Worm (Caenorhabditis elegans) whole organism, mixed stage, embryonic: ENCODE measurements around the gene yju-2.
A peak's percentile ranks its signal among the peaks of the same experiment; 100 is the strongest.

Experiments
- M03D4.4 ChIP-seq: sonication (generic microtip); optimal IDR thresholded peaks from 2 replicates; lab custom pipeline; 2017; ENCODE audit warnings: mild to moderate bottlenecking, missing genetic modification characterization, missing compliant biosample characterization
- bed-3 ChIP-seq: fragments of 200-800 bp; sonication (Bioruptor generic); optimal IDR thresholded peaks from 3 replicates; lab custom pipeline; 2018; ENCODE audit warnings: mild to moderate bottlenecking, missing genetic modification characterization, moderate library complexity, missing compliant biosample characterization
- blmp-1 ChIP-seq: fragments of 150-350 bp; optimal IDR thresholded peaks from 2 replicates; lab custom pipeline; 2014; ENCODE audit warnings: missing biosample characterization, missing genetic modification characterization
- ceh-39 ChIP-seq: fragments of 150-350 bp; optimal IDR thresholded peaks from 2 replicates; lab custom pipeline; 2014; ENCODE audit warnings: missing biosample characterization, missing genetic modification characterization
- ceh-43 ChIP-seq: fragments of 200-800 bp; sonication (Bioruptor generic); optimal IDR thresholded peaks from 2 replicates; lab custom pipeline; 2018; ENCODE audit warnings: mild to moderate bottlenecking, missing genetic modification characterization, moderate library complexity, missing compliant biosample characterization
- ceh-83 ChIP-seq: fragments of 200-800 bp; sonication (Bioruptor generic); optimal IDR thresholded peaks from 2 replicates; lab custom pipeline; 2018; ENCODE audit warnings: mild to moderate bottlenecking, missing genetic modification characterization, missing compliant biosample characterization
- ces-1 ChIP-seq: fragments of 150-350 bp; optimal IDR thresholded peaks from 2 replicates; lab custom pipeline; 2014; ENCODE audit warnings: missing biosample characterization, missing genetic modification reagents, missing genetic modification characterization
- cnd-1 ChIP-seq: fragments of 200-800 bp; sonication (Bioruptor generic); optimal IDR thresholded peaks from 2 replicates; lab custom pipeline; 2018; ENCODE audit warnings: mild to moderate bottlenecking, missing genetic modification characterization, missing compliant biosample characterization
- drap-1 ChIP-seq: fragments of 200-800 bp; sonication (Bioruptor generic); optimal IDR thresholded peaks from 3 replicates; lab custom pipeline; 2018; ENCODE audit warnings: mild to moderate bottlenecking, missing genetic modification characterization, missing compliant biosample characterization
- elt-1 ChIP-seq: sonication (generic microtip); optimal IDR thresholded peaks from 2 replicates; lab custom pipeline; 2017; ENCODE audit warnings: missing genetic modification characterization, mild to moderate bottlenecking, missing compliant biosample characterization, antibody characterized with exemption, moderate library complexity, borderline replicate concordance; ENCODE audit not compliant: insufficient read depth
- elt-3 ChIP-seq: fragments of 150-350 bp; optimal IDR thresholded peaks from 2 replicates; lab custom pipeline; 2014; ENCODE audit warnings: missing biosample characterization, missing genetic modification characterization
- flh-1 ChIP-seq: fragments of 200-800 bp; sonication (Bioruptor generic); optimal IDR thresholded peaks from 2 replicates; lab custom pipeline; 2018; ENCODE audit warnings: mild to moderate bottlenecking, missing genetic modification characterization, moderate library complexity, missing compliant biosample characterization
- ham-2 ChIP-seq: fragments of 200-800 bp; sonication (Bioruptor generic); optimal IDR thresholded peaks from 2 replicates; lab custom pipeline; 2018; ENCODE audit warnings: mild to moderate bottlenecking, missing genetic modification characterization, missing compliant biosample characterization
- hlh-1 ChIP-seq: fragments of 150-350 bp; optimal IDR thresholded peaks from 2 replicates; lab custom pipeline; 2014; ENCODE audit warnings: missing biosample characterization, missing genetic modification reagents, missing genetic modification characterization
- lin-13 ChIP-seq: fragments of 150-350 bp; optimal IDR thresholded peaks from 2 replicates; lab custom pipeline; 2014; ENCODE audit warnings: missing biosample characterization, missing genetic modification characterization
- lin-32 ChIP-seq: fragments of 200-800 bp; sonication (Bioruptor generic); optimal IDR thresholded peaks from 2 replicates; lab custom pipeline; 2018; ENCODE audit warnings: mild to moderate bottlenecking, missing genetic modification characterization, missing compliant biosample characterization
- lsy-2 ChIP-seq: fragments of 150-350 bp; optimal IDR thresholded peaks from 2 replicates; lab custom pipeline; 2014; ENCODE audit warnings: missing biosample characterization, missing genetic modification characterization
- mab-5 ChIP-seq: fragments of 150-350 bp; optimal IDR thresholded peaks from 2 replicates; lab custom pipeline; 2014; ENCODE audit warnings: missing biosample characterization, missing genetic modification characterization
- mep-1 ChIP-seq: fragments of 150-350 bp; optimal IDR thresholded peaks from 2 replicates; lab custom pipeline; 2017; ENCODE audit warnings: missing biosample characterization, missing genetic modification reagents, missing genetic modification characterization, inconsistent platforms
- mls-2 ChIP-seq: sonication (generic microtip); optimal IDR thresholded peaks from 2 replicates; lab custom pipeline; 2016; ENCODE audit warnings: mild to moderate bottlenecking, missing genetic modification characterization, moderate library complexity, missing compliant biosample characterization
- nhr-12 ChIP-seq: fragments of 150-350 bp; optimal IDR thresholded peaks from 2 replicates; lab custom pipeline; 2014; ENCODE audit warnings: missing biosample characterization, missing genetic modification characterization
- nhr-2 ChIP-seq: fragments of 150-350 bp; optimal IDR thresholded peaks from 2 replicates; lab custom pipeline; 2014; ENCODE audit warnings: missing biosample characterization, missing genetic modification characterization
- nhr-237 ChIP-seq: fragments of 150-350 bp; optimal IDR thresholded peaks from 2 replicates; lab custom pipeline; 2014; ENCODE audit warnings: missing biosample characterization, missing genetic modification characterization
- nhr-76 ChIP-seq: sonication (generic microtip); optimal IDR thresholded peaks from 2 replicates; lab custom pipeline; 2017; ENCODE audit warnings: missing biosample characterization, missing genetic modification characterization
- pha-4 ChIP-seq: fragments of 150-350 bp; optimal IDR thresholded peaks from 2 replicates; lab custom pipeline; 2018; ENCODE audit warnings: missing biosample characterization, missing genetic modification reagents, missing genetic modification characterization
- sem-2 ChIP-seq: fragments of 200-800 bp; sonication (Bioruptor generic); optimal IDR thresholded peaks from 2 replicates; lab custom pipeline; 2018; ENCODE audit warnings: mild to moderate bottlenecking, missing genetic modification characterization, missing compliant biosample characterization
- snpc-4 ChIP-seq: fragments of 150-350 bp; optimal IDR thresholded peaks from 2 replicates; lab custom pipeline; 2014; ENCODE audit warnings: missing biosample characterization, missing genetic modification characterization
- sptf-1 ChIP-seq: sonication (generic microtip); optimal IDR thresholded peaks from 2 replicates; lab custom pipeline; 2017; ENCODE audit warnings: mild to moderate bottlenecking, missing genetic modification characterization, moderate library complexity, missing compliant biosample characterization
- tbx-8 ChIP-seq: fragments of 200-800 bp; sonication (Bioruptor generic); optimal IDR thresholded peaks from 2 replicates; lab custom pipeline; 2018; ENCODE audit warnings: mild to moderate bottlenecking, missing genetic modification characterization, moderate library complexity, missing compliant biosample characterization
- unc-120 ChIP-seq: sonication (generic microtip); optimal IDR thresholded peaks from 2 replicates; lab custom pipeline; 2017; ENCODE audit warnings: missing genetic modification characterization, missing compliant biosample characterization; ENCODE audit not compliant: poor library complexity, severe bottlenecking
- unc-39 ChIP-seq: fragments of 150-350 bp; optimal IDR thresholded peaks from 2 replicates; lab custom pipeline; 2014; ENCODE audit warnings: missing biosample characterization, missing genetic modification characterization
- unc-62 ChIP-seq: fragments of 150-350 bp; optimal IDR thresholded peaks from 2 replicates; lab custom pipeline; 2014; ENCODE audit warnings: missing biosample characterization, missing genetic modification reagents, missing genetic modification characterization
- zip-8 ChIP-seq: fragments of 150-350 bp; optimal IDR thresholded peaks from 2 replicates; lab custom pipeline; 2014; ENCODE audit warnings: missing biosample characterization, missing genetic modification characterization
- ztf-11 ChIP-seq: fragments of 150-350 bp; optimal IDR thresholded peaks from 2 replicates; lab custom pipeline; 2014; ENCODE audit warnings: missing biosample characterization, missing genetic modification characterization

yju-2 gene

ce11 chrIII:7180613-7181012, 3.5 kb upstream of the yju-2 start, which contains the start of gene ndab-2:
TSS of gene ndab-2 (plus strand) at chrIII:7180752.
- TF ChIP-seq zip-8 (tag; lab: Kevin White, UChicago) = no peak
- no peak for TF ChIP-seq mls-2 (tag; lab: Kevin White, UChicago)
- TF ChIP-seq cnd-1 (tag; lab: Kevin White, UChicago) = no peak
- TF ChIP-seq mab-5 (tag; lab: Kevin White, UChicago) = no peak
- no peak for TF ChIP-seq nhr-12
- no peak for TF ChIP-seq flh-1
- no peak for TF ChIP-seq nhr-76 (tag; lab: Kevin White, UChicago)
- no peak for TF ChIP-seq sem-2 (GFP tag; lab: Kevin White, UChicago)
- TF ChIP-seq sptf-1 = no peak
- TF ChIP-seq, all 35 proteins: peak for 0

- TF ChIP-seq lin-13 (tag; lab: Kevin White, UChicago) (no peak), mls-2 (tag; lab: Kevin White, UChicago) (peak; percentile 12), ztf-11 (no peak), ceh-39 (no peak), ceh-43 (GFP tag; lab: Kevin White, UChicago) (no peak), cnd-1 (tag; lab: Kevin White, UChicago) (no peak), hlh-1 (peak; percentile 8), lsy-2 (tag; lab: Kevin White, UChicago) (peak; percentile 7), mep-1 (tag; lab: Kevin White, UChicago) (peak; percentile 67), nhr-12 (no peak), unc-39 (tag; lab: Kevin White, UChicago) (no peak), bed-3 (GFP tag; lab: Kevin White, UChicago) (no peak), sptf-1 (peak; percentile 41), snpc-4 (tag; lab: Kevin White, UChicago) (no peak)
Measured at ce11 chrIII:7181822-7182221, 2.3 kb upstream of the yju-2 start, which contains the start of gene epg-4. TSS of gene epg-4 (plus strand) at chrIII:7182167.

- TF ChIP-seq unc-62 (GFP tag; lab: Kevin White, UChicago) (no peak), sem-2 (GFP tag; lab: Kevin White, UChicago) (no peak), nhr-12 (no peak), unc-39 (tag; lab: Kevin White, UChicago) (no peak), ceh-39 (no peak), zip-8 (tag; lab: Kevin White, UChicago) (no peak)
- TF ChIP-seq, all 35 proteins: peak for 0
Measured at ce11 chrIII:7185473-7185872, 1.3 kb downstream of the yju-2 start, which contains the start of gene F37C12.14. TSS of gene F37C12.14 (minus strand) at chrIII:7185573.

ce11 chrIII:7188300-7189052, 4.3 kb downstream of the yju-2 start, which contains the start of the genes F37C12.21 and F37C12.10:
TSS of gene F37C12.21 (plus strand) at chrIII:7188357.
TSS of gene F37C12.10 (minus strand) at chrIII:7188384.
- TF ChIP-seq ztf-11 (no peak), nhr-12 (no peak), elt-3 (tag; lab: Kevin White, UChicago) (no peak), elt-1 (no peak), mab-5 (tag; lab: Kevin White, UChicago) (no peak), lsy-2 (tag; lab: Kevin White, UChicago) (no peak), unc-120 (tag; lab: Kevin White, UChicago) (no peak), nhr-76 (tag; lab: Kevin White, UChicago) (no peak), flh-1 (no peak), mls-2 (tag; lab: Kevin White, UChicago) (no peak), ceh-43 (GFP tag; lab: Kevin White, UChicago) (no peak), lin-13 (tag; lab: Kevin White, UChicago) (no peak)

ce11 chrIII:7189581-7190128, 5.5 kb downstream of the yju-2 start, which contains the start of gene rps-21:
TSS of gene rps-21 (minus strand) at chrIII:7189631.
- TF ChIP-seq unc-39 (tag; lab: Kevin White, UChicago) (no peak), ceh-43 (GFP tag; lab: Kevin White, UChicago) (no peak), flh-1 (no peak), nhr-12 (no peak), drap-1 (GFP tag; lab: Kevin White, UChicago) (no peak), unc-120 (tag; lab: Kevin White, UChicago) (peak; percentile 6), mab-5 (tag; lab: Kevin White, UChicago) (no peak), elt-3 (tag; lab: Kevin White, UChicago) (no peak), nhr-2 (tag; lab: Kevin White, UChicago) (no peak), nhr-237 (tag; lab: Kevin White, UChicago) (peak; percentile 85), blmp-1 (tag; lab: Kevin White, UChicago) (no peak), ces-1 (GFP tag; lab: Kevin White, UChicago) (peak; percentile 92), ceh-83 (GFP tag; lab: Kevin White, UChicago) (no peak), snpc-4 (tag; lab: Kevin White, UChicago) (no peak), M03D4.4 (tag; lab: Kevin White, UChicago) (no peak), cnd-1 (tag; lab: Kevin White, UChicago) (no peak), ham-2 (GFP tag; lab: Kevin White, UChicago) (no peak), sptf-1 (peak; percentile 26), ceh-39 (peak; percentile 73), sem-2 (GFP tag; lab: Kevin White, UChicago) (no peak), lin-13 (tag; lab: Kevin White, UChicago) (peak; percentile 16), lsy-2 (tag; lab: Kevin White, UChicago) (peak; percentile 82), pha-4 (tag; lab: Kevin White, UChicago) (peak; percentile 54), bed-3 (GFP tag; lab: Kevin White, UChicago) (no peak), tbx-8 (no peak), unc-62 (GFP tag; lab: Kevin White, UChicago) (peak; percentile 3), nhr-76 (tag; lab: Kevin White, UChicago) (no peak), lin-32 (no peak), ztf-11 (no peak), elt-1 (no peak), mep-1 (tag; lab: Kevin White, UChicago) (peak; percentile 87), zip-8 (tag; lab: Kevin White, UChicago) (no peak), hlh-1 (no peak)
